Fruit fly (Drosophila melanogaster) whole organism, embryonic: ENCODE data around the gene CG32819.
"Not testable (repeated sequence)": the region's sequence is repeated elsewhere in the genome, so short reads cannot be mapped to it uniquely, and the experiment has no call there.

Experiments used
- CG1024 ChIP-seq: fragments of 200-800 bp; sonication (Bioruptor generic); IDR thresholded peaks from 2 replicates; pipeline ENCODE4 v1.3.6; 2022; ENCODE audit warnings: missing biosample characterization, missing genetic modification characterization
- CG18262 ChIP-seq: fragments of 200-800 bp; optimal IDR thresholded peaks from 3 replicates; lab custom pipeline; 2019; ENCODE audit warnings: missing biosample characterization, mild to moderate bottlenecking, missing genetic modification characterization, moderate library complexity
- CG2889 ChIP-seq: fragments of 200-800 bp; sonication (Bioruptor generic); IDR thresholded peaks from 3 replicates; pipeline ENCODE4 v1.3.6; 2022; ENCODE audit warnings: missing biosample characterization, missing genetic modification characterization
- Max ChIP-seq: fragments of 200-800 bp; sonication (Bioruptor generic); optimal IDR thresholded peaks from 2 replicates; lab custom pipeline; 2016; ENCODE audit warnings: missing biosample characterization, mild to moderate bottlenecking, missing genetic modification characterization
- kay ChIP-seq: fragments of 200-800 bp; sonication (Bioruptor generic); optimal IDR thresholded peaks from 2 replicates; lab custom pipeline; 2016; ENCODE audit warnings: missing biosample characterization, missing genetic modification characterization
- mirr ChIP-seq: fragments of 200-800 bp; sonication (Bioruptor generic); optimal IDR thresholded peaks from 3 replicates; lab custom pipeline; 2018; ENCODE audit warnings: missing biosample characterization, mild to moderate bottlenecking, missing genetic modification characterization
- psq ChIP-seq: fragments of 200-800 bp; sonication (Bioruptor generic); optimal IDR thresholded peaks from 2 replicates; lab custom pipeline; 2017; ENCODE audit warnings: missing biosample characterization, missing genetic modification characterization

- not testable (repeated sequence) for TF ChIP-seq Max (GFP tag; lab: Kevin White, UChicago); CG18262 (tag; lab: Kevin White, UChicago); CG2889 (GFP tag; lab: Robert Waterston, UW); psq (GFP tag; lab: Kevin White, UChicago); kay (GFP tag; lab: Kevin White, UChicago); CG1024 (GFP tag; lab: Robert Waterston, UW); mirr (GFP tag; lab: Kevin White, UChicago)
Observed at dm6 chrX:21615139-21615538, 5.8 kb downstream of the CG32819 start, which contains the start of gene CG32820.
